Worm (Caenorhabditis elegans) whole organism, mixed stage, embryonic: ENCODE results near the gene atp-2.
A peak's percentile ranks its signal among the peaks of the same experiment; 100 is the strongest.

Source experiments
- ceh-83 ChIP-seq: fragments of 200-800 bp; sonication (Bioruptor generic); optimal IDR thresholded peaks from 2 replicates; lab custom pipeline; 2018; ENCODE audit warnings: mild to moderate bottlenecking, missing genetic modification characterization, missing compliant biosample characterization
- ces-1 ChIP-seq: fragments of 150-350 bp; optimal IDR thresholded peaks from 2 replicates; lab custom pipeline; 2014; ENCODE audit warnings: missing biosample characterization, missing genetic modification reagents, missing genetic modification characterization
- cnd-1 ChIP-seq: fragments of 200-800 bp; sonication (Bioruptor generic); optimal IDR thresholded peaks from 2 replicates; lab custom pipeline; 2018; ENCODE audit warnings: mild to moderate bottlenecking, missing genetic modification characterization, missing compliant biosample characterization
- ham-2 ChIP-seq: fragments of 200-800 bp; sonication (Bioruptor generic); optimal IDR thresholded peaks from 2 replicates; lab custom pipeline; 2018; ENCODE audit warnings: mild to moderate bottlenecking, missing genetic modification characterization, missing compliant biosample characterization
- hlh-1 ChIP-seq: fragments of 150-350 bp; optimal IDR thresholded peaks from 2 replicates; lab custom pipeline; 2014; ENCODE audit warnings: missing biosample characterization, missing genetic modification reagents, missing genetic modification characterization
- lin-13 ChIP-seq: fragments of 150-350 bp; optimal IDR thresholded peaks from 2 replicates; lab custom pipeline; 2014; ENCODE audit warnings: missing biosample characterization, missing genetic modification characterization
- mep-1 ChIP-seq: fragments of 150-350 bp; optimal IDR thresholded peaks from 2 replicates; lab custom pipeline; 2017; ENCODE audit warnings: missing biosample characterization, missing genetic modification reagents, missing genetic modification characterization, inconsistent platforms
- mls-2 ChIP-seq: sonication (generic microtip); optimal IDR thresholded peaks from 2 replicates; lab custom pipeline; 2016; ENCODE audit warnings: mild to moderate bottlenecking, missing genetic modification characterization, moderate library complexity, missing compliant biosample characterization
- nhr-12 ChIP-seq: fragments of 150-350 bp; optimal IDR thresholded peaks from 2 replicates; lab custom pipeline; 2014; ENCODE audit warnings: missing biosample characterization, missing genetic modification characterization
- nhr-2 ChIP-seq: fragments of 150-350 bp; optimal IDR thresholded peaks from 2 replicates; lab custom pipeline; 2014; ENCODE audit warnings: missing biosample characterization, missing genetic modification characterization
- nhr-237 ChIP-seq: fragments of 150-350 bp; optimal IDR thresholded peaks from 2 replicates; lab custom pipeline; 2014; ENCODE audit warnings: missing biosample characterization, missing genetic modification characterization
- nhr-28 ChIP-seq: fragments of 150-350 bp; optimal IDR thresholded peaks from 2 replicates; lab custom pipeline; 2014; ENCODE audit warnings: missing biosample characterization, missing genetic modification characterization
- sem-2 ChIP-seq: fragments of 200-800 bp; sonication (Bioruptor generic); optimal IDR thresholded peaks from 2 replicates; lab custom pipeline; 2018; ENCODE audit warnings: mild to moderate bottlenecking, missing genetic modification characterization, missing compliant biosample characterization
- snpc-4 ChIP-seq: fragments of 150-350 bp; optimal IDR thresholded peaks from 2 replicates; lab custom pipeline; 2014; ENCODE audit warnings: missing biosample characterization, missing genetic modification characterization
- sptf-1 ChIP-seq: sonication (generic microtip); optimal IDR thresholded peaks from 2 replicates; lab custom pipeline; 2017; ENCODE audit warnings: mild to moderate bottlenecking, missing genetic modification characterization, moderate library complexity, missing compliant biosample characterization
- unc-120 ChIP-seq: sonication (generic microtip); optimal IDR thresholded peaks from 2 replicates; lab custom pipeline; 2017; ENCODE audit warnings: missing genetic modification characterization, missing compliant biosample characterization; ENCODE audit not compliant: poor library complexity, severe bottlenecking
- unc-39 ChIP-seq: fragments of 150-350 bp; optimal IDR thresholded peaks from 2 replicates; lab custom pipeline; 2014; ENCODE audit warnings: missing biosample characterization, missing genetic modification characterization
- unc-62 ChIP-seq: fragments of 150-350 bp; optimal IDR thresholded peaks from 2 replicates; lab custom pipeline; 2014; ENCODE audit warnings: missing biosample characterization, missing genetic modification reagents, missing genetic modification characterization
- zip-8 ChIP-seq: fragments of 150-350 bp; optimal IDR thresholded peaks from 2 replicates; lab custom pipeline; 2014; ENCODE audit warnings: missing biosample characterization, missing genetic modification characterization

The atp-2 gene

ce11 chrIII:5274715-5275355 is 46.6 kb downstream of the atp-2 start, which contains the start of the genes daf-41 and toc-1:
Gene daf-41 (minus strand): TSS chrIII:5274765.
Gene toc-1 (plus strand): TSS chrIII:5275251.
- peak; percentile 64 for TF ChIP-seq mep-1 (tag; lab: Kevin White, UChicago)
- TF ChIP-seq hlh-1, result no peak
- peak; percentile 24 for TF ChIP-seq nhr-237
- TF ChIP-seq ces-1 (GFP tag; lab: Kevin White, UChicago), result peak; percentile 72
- TF ChIP-seq nhr-12, result no peak
- TF ChIP-seq unc-120 (tag; lab: Kevin White, UChicago), result peak; percentile 56
- TF ChIP-seq mls-2 (tag; lab: Kevin White, UChicago), result peak; percentile 55

- TF ChIP-seq unc-62 (no peak), nhr-2 (tag; lab: Kevin White, UChicago) (no peak), ham-2 (no peak), unc-120 (tag; lab: Kevin White, UChicago) (no peak), unc-39 (tag; lab: Kevin White, UChicago) (no peak), sptf-1 (no peak), nhr-28 (tag; lab: Kevin White, UChicago) (no peak), ceh-83 (no peak), lin-13 (tag; lab: Kevin White, UChicago) (no peak), zip-8 (no peak), cnd-1 (tag; lab: Kevin White, UChicago) (no peak), mls-2 (tag; lab: Kevin White, UChicago) (no peak), sem-2 (no peak), snpc-4 (no peak), ces-1 (GFP tag; lab: Kevin White, UChicago) (no peak)
- TF ChIP-seq, all 35 proteins: peak for 0
Measured at ce11 chrIII:5277740-5278139, 49.5 kb downstream of the atp-2 start, which contains the start of gene clk-1. Gene clk-1 (plus strand): TSS chrIII:5277894.
